Fruit fly (Drosophila melanogaster) whole organism, wandering third instar larva: Measurements from ENCODE around the gene Ugt37E1.

Experiments
- Abd-B ChIP-seq: fragments of >200 bp; optimal IDR thresholded peaks from 2 replicates; lab custom pipeline; 2017; ENCODE audit warnings: missing biosample characterization, missing genetic modification characterization
- CG32264 ChIP-seq: fragments of 200-800 bp; sonication (Bioruptor generic); optimal IDR thresholded peaks from 2 replicates; lab custom pipeline; 2016; ENCODE audit warnings: missing biosample characterization, missing genetic modification characterization
- CG9705 ChIP-seq: fragments of 200-800 bp; sonication (Bioruptor generic); optimal IDR thresholded peaks from 2 replicates; lab custom pipeline; 2018; ENCODE audit warnings: missing biosample characterization, mild to moderate bottlenecking, missing genetic modification characterization
- CrebA ChIP-seq: fragments of 200-800 bp; sonication (Bioruptor generic); optimal IDR thresholded peaks from 2 replicates; lab custom pipeline; 2016; ENCODE audit warnings: missing biosample characterization, mild to moderate bottlenecking, missing genetic modification characterization, borderline replicate concordance
- Dfd ChIP-seq: fragments of >200 bp; optimal IDR thresholded peaks from 2 replicates; lab custom pipeline; 2017; ENCODE audit warnings: missing biosample characterization, missing genetic modification characterization
- GATAd ChIP-seq: sonication (Bioruptor generic); optimal IDR thresholded peaks from 2 replicates; lab custom pipeline; 2016; ENCODE audit warnings: missing biosample characterization, missing genetic modification characterization
- HLH106 ChIP-seq: fragments of 200-800 bp; optimal IDR thresholded peaks from 3 replicates; lab custom pipeline; 2019; ENCODE audit warnings: missing biosample characterization, mild to moderate bottlenecking, missing genetic modification characterization, moderate library complexity
- Hnf4 ChIP-seq: fragments of 200-800 bp; sonication (Bioruptor generic); optimal IDR thresholded peaks from 2 replicates; lab custom pipeline; 2016; ENCODE audit warnings: missing biosample characterization, mild to moderate bottlenecking, missing genetic modification characterization
- Hr78 ChIP-seq: fragments of >200 bp; optimal IDR thresholded peaks from 2 replicates; lab custom pipeline; 2017; ENCODE audit warnings: missing biosample characterization, missing genetic modification characterization
- Jra ChIP-seq: sonication (Bioruptor generic); optimal IDR thresholded peaks from 2 replicates; lab custom pipeline; 2016; ENCODE audit warnings: missing biosample characterization, missing genetic modification characterization
- Mio ChIP-seq: sonication (Bioruptor generic); optimal IDR thresholded peaks from 2 replicates; lab custom pipeline; 2016; ENCODE audit warnings: missing biosample characterization, missing genetic modification characterization
- N ChIP-seq: fragments of >200 bp; optimal IDR thresholded peaks from 2 replicates; lab custom pipeline; 2018; ENCODE audit warnings: missing biosample characterization, missing external identifiers, missing genetic modification characterization
- OdsH ChIP-seq: fragments of 200-800 bp; sonication (Bioruptor generic); optimal IDR thresholded peaks from 2 replicates; lab custom pipeline; 2016; ENCODE audit warnings: missing biosample characterization, mild to moderate bottlenecking, missing genetic modification characterization
- Rel ChIP-seq, 2 experiments: fragments of 200-800 bp; sonication (Bioruptor generic) in 1 of 2; optimal IDR thresholded peaks; 2 replicates in 1 of 2; 3 replicates in 1 of 2; lab custom pipeline; 2016 to 2019; ENCODE audit warnings: mild to moderate bottlenecking in 2 of 2, missing biosample characterization in 2 of 2, missing genetic modification characterization in 2 of 2, moderate library complexity in 1 of 2
- Sp1 ChIP-seq: fragments of 200-800 bp; sonication (Bioruptor generic); optimal IDR thresholded peaks from 3 replicates; lab custom pipeline; 2019; ENCODE audit warnings: missing biosample characterization, mild to moderate bottlenecking, missing genetic modification characterization, moderate library complexity
- Vsx2 ChIP-seq: fragments of 200-300, 225-300 bp; sonication (Bioruptor generic); optimal IDR thresholded peaks from 2 replicates; lab custom pipeline; 2018; ENCODE audit warnings: missing biosample characterization, missing genetic modification characterization; ENCODE audit not compliant: partially characterized antibody
- brk ChIP-seq: fragments of 200-800 bp; sonication (Bioruptor generic); optimal IDR thresholded peaks from 2 replicates; lab custom pipeline; 2016; ENCODE audit warnings: missing biosample characterization, mild to moderate bottlenecking, missing genetic modification characterization
- dl ChIP-seq, 2 experiments: fragments of 175-275, 200-275 bp in 1 of 2; fragments of 200-275 bp in 1 of 2; sonication (Bioruptor generic); optimal IDR thresholded peaks; lab custom pipeline; 2018; ENCODE audit warnings: mild to moderate bottlenecking in 2 of 2, missing biosample characterization in 2 of 2, missing genetic modification characterization in 2 of 2, moderate library complexity in 2 of 2; ENCODE audit not compliant: partially characterized antibody in 2 of 2, insufficient read depth in 1 of 2
- dmrt93B ChIP-seq: fragments of 200-800 bp; sonication (Bioruptor generic); optimal IDR thresholded peaks from 2 replicates; lab custom pipeline; 2018; ENCODE audit warnings: missing biosample characterization, mild to moderate bottlenecking, missing genetic modification characterization
- ey ChIP-seq: fragments of 200-800 bp; sonication (Bioruptor generic); optimal IDR thresholded peaks from 2 replicates; lab custom pipeline; 2016; ENCODE audit warnings: missing biosample characterization, missing genetic modification characterization
- foxo ChIP-seq, 2 experiments: fragments of 200-800 bp; sonication (Bioruptor generic); optimal IDR thresholded peaks; 2 replicates in 1 of 2; 3 replicates in 1 of 2; lab custom pipeline; 2016 to 2017; ENCODE audit warnings: missing biosample characterization in 2 of 2, missing genetic modification characterization in 2 of 2
- fru ChIP-seq: fragments of 200-800 bp; sonication (Bioruptor generic); optimal IDR thresholded peaks from 3 replicates; lab custom pipeline; 2016; ENCODE audit warnings: missing biosample characterization, mild to moderate bottlenecking, missing genetic modification characterization
- h ChIP-seq: fragments of 200-800 bp; sonication (Bioruptor generic); optimal IDR thresholded peaks from 3 replicates; lab custom pipeline; 2016; ENCODE audit warnings: missing biosample characterization, mild to moderate bottlenecking, missing genetic modification characterization
- jim ChIP-seq: fragments of 175-275, 200-325 bp; sonication (Bioruptor generic); optimal IDR thresholded peaks from 2 replicates; lab custom pipeline; 2016; ENCODE audit warnings: missing biosample characterization, mild to moderate bottlenecking, missing genetic modification characterization
- psq ChIP-seq: fragments of 200-800 bp; sonication (Bioruptor generic); optimal IDR thresholded peaks from 3 replicates; lab custom pipeline; 2017; ENCODE audit warnings: missing biosample characterization, mild to moderate bottlenecking, missing genetic modification characterization, moderate library complexity
- rgr ChIP-seq: fragments of 200-800 bp; sonication (Bioruptor generic); optimal IDR thresholded peaks from 3 replicates; lab custom pipeline; 2016; ENCODE audit warnings: missing biosample characterization, mild to moderate bottlenecking, missing genetic modification characterization
- sage ChIP-seq: fragments of 200-800 bp; sonication (Bioruptor generic); optimal IDR thresholded peaks from 2 replicates; lab custom pipeline; 2016; ENCODE audit warnings: missing biosample characterization, mild to moderate bottlenecking, missing genetic modification characterization
- sv ChIP-seq: fragments of 200-800 bp; sonication (Bioruptor generic); optimal IDR thresholded peaks from 3 replicates; lab custom pipeline; 2016; ENCODE audit warnings: missing biosample characterization, missing genetic modification characterization
- tai ChIP-seq: sonication (Bioruptor generic); optimal IDR thresholded peaks from 2 replicates; lab custom pipeline; 2016; ENCODE audit warnings: missing biosample characterization, missing genetic modification characterization
- woc ChIP-seq: sonication (Bioruptor generic); optimal IDR thresholded peaks from 2 replicates; lab custom pipeline; 2016; ENCODE audit warnings: missing biosample characterization, mild to moderate bottlenecking, missing genetic modification characterization

Ugt37E1 gene

DNA sequence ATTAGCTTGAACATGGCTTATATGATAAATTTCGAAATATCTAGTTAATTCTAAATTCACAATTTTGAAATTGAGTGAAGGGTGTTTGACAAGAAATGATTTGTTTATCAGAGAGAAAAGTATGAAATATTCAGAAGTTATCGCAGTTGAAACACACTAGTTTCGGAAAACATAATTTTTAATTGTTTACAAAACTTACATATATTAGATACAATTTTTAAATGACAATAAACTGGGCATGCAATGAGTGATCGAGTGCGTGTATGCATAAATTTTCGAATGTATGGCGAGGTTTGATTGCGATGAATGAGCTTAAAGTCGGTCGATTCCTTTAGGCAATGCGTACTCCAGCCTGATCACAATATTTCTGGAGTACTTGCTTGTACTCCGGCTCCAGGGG lies 24.6 kb downstream of the Ugt37E1 start, which contains the start of gene CG13280:
TSS of gene CG13280 (minus strand) at position 101 of the 400 bp plus-strand sequence.
- TF ChIP-seq Abd-B (GFP tag; lab: Kevin White, UChicago), result no peak
- no peak for TF ChIP-seq GATAd
- TF ChIP-seq Mio (GFP tag; lab: Kevin White, UChicago), result no peak
- TF ChIP-seq Vsx2 (GFP tag; lab: Kevin White, UChicago), result no peak
- TF ChIP-seq CrebA (GFP tag; lab: Kevin White, UChicago), result no peak
- no peak for TF ChIP-seq OdsH (GFP tag; lab: Kevin White, UChicago)
- no peak for TF ChIP-seq HLH106 (tag; lab: Kevin White, UChicago)
- no peak for TF ChIP-seq Rel (GFP tag; optimal IDR thresholded peaks at IDR 0.05; lab: Kevin White, UChicago)
- no peak for TF ChIP-seq Rel (tag; optimal IDR thresholded peaks at IDR 0.05; lab: Kevin White, UChicago)
- TF ChIP-seq h, result no peak
- TF ChIP-seq jim, result no peak
- TF ChIP-seq Hr78, result no peak
- TF ChIP-seq tai (GFP tag; lab: Kevin White, UChicago), result no peak
- no peak for TF ChIP-seq psq
- TF ChIP-seq dl (GFP tag; optimal IDR thresholded peaks at IDR 0.05; lab: Kevin White, UChicago; ENCODE audit: insufficient read depth in 1 of 2, partially characterized antibody in 2 of 2), result no peak
- no peak for TF ChIP-seq foxo (GFP tag; optimal IDR thresholded peaks at IDR 0.05; lab: Kevin White, UChicago)
- TF ChIP-seq Hnf4 (GFP tag; lab: Kevin White, UChicago), result no peak

DNA sequence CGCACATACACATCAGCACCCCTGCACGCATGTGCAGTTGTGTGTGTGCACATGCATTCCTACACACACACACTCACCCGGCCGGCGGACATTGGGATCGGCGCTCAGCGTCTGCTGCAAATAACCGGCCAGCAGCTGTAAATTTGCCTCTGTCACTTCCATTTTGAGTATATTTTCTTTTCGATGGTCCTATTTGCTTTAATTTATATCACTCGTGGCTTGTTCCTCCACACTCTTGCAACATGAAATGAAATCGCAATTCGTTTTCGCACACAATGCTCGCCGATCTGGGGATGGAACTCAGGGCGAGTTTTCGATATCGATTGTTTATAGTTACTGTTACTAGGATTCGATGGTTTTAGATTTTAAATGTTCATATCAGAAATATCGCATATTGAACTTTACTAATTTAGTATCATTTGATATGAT lies 28.5 kb downstream of the Ugt37E1 start, which contains the start of gene Cse1:
TSS of gene Cse1 (minus strand) at position 303 of the 429 bp plus-strand sequence.
- TF ChIP-seq ey (GFP tag; lab: Kevin White, UChicago) (no peak), Hr78 (no peak), rgr (no peak), N (GFP tag; lab: Kevin White, UChicago) (peak; percentile 72), Sp1 (GFP tag; lab: Kevin White, UChicago) (no peak), foxo (GFP tag; optimal IDR thresholded peaks at IDR 0.05; lab: Kevin White, UChicago) (no peak), Abd-B (GFP tag; lab: Kevin White, UChicago) (no peak), woc (GFP tag; lab: Kevin White, UChicago) (peak; percentile 24), CG32264 (GFP tag; lab: Kevin White, UChicago) (no peak), Vsx2 (GFP tag; lab: Kevin White, UChicago) (no peak), brk (GFP tag; lab: Kevin White, UChicago) (no peak)
- TF ChIP-seq, all 38 proteins: peak for 2

DNA sequence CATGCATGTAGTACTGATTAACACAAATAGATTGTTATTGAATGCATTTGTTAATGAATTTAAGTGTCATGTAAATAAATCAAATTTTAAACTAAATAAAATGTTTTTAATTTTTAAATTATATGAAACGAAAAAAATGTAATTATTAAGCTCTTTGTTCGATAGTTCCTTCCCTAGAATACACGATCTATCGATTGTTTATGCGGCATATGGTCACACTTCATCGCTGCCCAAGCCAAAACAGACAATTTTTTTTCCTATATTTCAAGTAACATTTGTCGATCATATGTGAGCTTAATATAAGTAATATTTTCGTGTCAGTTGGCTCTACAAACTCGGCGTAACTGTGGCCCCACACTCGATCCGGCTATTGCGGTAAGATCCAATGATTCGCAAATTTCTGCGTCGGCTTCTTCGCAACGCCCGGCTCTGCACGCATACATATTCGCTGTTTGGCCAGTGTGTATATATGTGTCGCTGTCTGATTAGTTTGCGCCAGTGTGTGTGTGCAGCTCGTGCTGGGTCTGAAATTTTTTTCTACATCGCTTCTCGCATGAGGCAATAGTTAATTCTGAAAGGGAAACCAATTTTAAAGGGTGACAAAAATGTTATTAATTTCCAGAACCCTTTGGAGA lies 30.6 kb downstream of the Ugt37E1 start, which contains the start of gene AspRS-m:
TSS of gene AspRS-m (plus strand) at position 207 of the 635 bp plus-strand sequence.
- TF ChIP-seq HLH106 (tag; lab: Kevin White, UChicago) (no peak), jim (no peak), fru (GFP tag; lab: Kevin White, UChicago) (no peak), h (peak; percentile 16), dl (GFP tag; optimal IDR thresholded peaks at IDR 0.05; lab: Kevin White, UChicago; ENCODE audit: insufficient read depth in 1 of 2, partially characterized antibody in 2 of 2) (no peak), CG9705 (GFP tag; lab: Kevin White, UChicago) (no peak), psq (no peak), N (GFP tag; lab: Kevin White, UChicago) (peak; percentile 52)

DNA sequence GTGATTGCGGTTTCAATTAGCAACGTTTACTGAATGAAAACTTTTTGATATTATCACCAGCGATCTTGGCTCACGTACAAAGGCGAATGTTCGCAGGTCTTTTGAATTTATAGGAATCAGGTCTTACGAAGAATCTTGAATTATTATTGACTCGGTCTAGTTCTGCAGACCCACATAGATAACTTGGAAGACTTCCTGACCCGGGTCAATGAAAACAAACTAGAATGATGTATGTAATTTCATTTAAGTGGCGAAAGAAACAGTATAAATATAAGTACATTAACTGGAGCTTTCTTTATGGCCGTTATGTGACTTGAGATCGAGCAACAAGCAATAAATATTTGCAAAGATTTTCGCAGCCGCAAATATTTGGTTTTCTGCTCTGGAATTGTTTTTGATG lies 38.0 kb downstream of the Ugt37E1 start, which contains the start of gene CG13282:
TSS of gene CG13282 (minus strand) at position 101 of the 400 bp plus-strand sequence.
- TF ChIP-seq Rel (GFP tag; optimal IDR thresholded peaks at IDR 0.05; lab: Kevin White, UChicago) (no peak), Rel (tag; optimal IDR thresholded peaks at IDR 0.05; lab: Kevin White, UChicago) (no peak), HLH106 (tag; lab: Kevin White, UChicago) (no peak), jim (no peak), psq (no peak), foxo (GFP tag; optimal IDR thresholded peaks at IDR 0.05; lab: Kevin White, UChicago) (no peak), Vsx2 (GFP tag; lab: Kevin White, UChicago) (no peak), brk (GFP tag; lab: Kevin White, UChicago) (no peak), dl (GFP tag; optimal IDR thresholded peaks at IDR 0.05; lab: Kevin White, UChicago; ENCODE audit: insufficient read depth in 1 of 2, partially characterized antibody in 2 of 2) (no peak), GATAd (no peak), dmrt93B (GFP tag; lab: Kevin White, UChicago) (no peak), sv (GFP tag; lab: Kevin White, UChicago) (no peak), Jra (GFP tag; lab: Kevin White, UChicago) (no peak), fru (GFP tag; lab: Kevin White, UChicago) (no peak), Dfd (GFP tag; lab: Kevin White, UChicago) (no peak), Abd-B (GFP tag; lab: Kevin White, UChicago) (no peak), CG32264 (GFP tag; lab: Kevin White, UChicago) (no peak), ey (GFP tag; lab: Kevin White, UChicago) (no peak), Hnf4 (GFP tag; lab: Kevin White, UChicago) (no peak), sage (GFP tag; lab: Kevin White, UChicago) (no peak)
- TF ChIP-seq, all 38 proteins: peak for 0
